Worm (Caenorhabditis elegans) whole organism, mixed stage, embryonic: Measurements from ENCODE around the gene tofu-7.

Experiments used
- elt-3 ChIP-seq: fragments of 150-350 bp; optimal IDR thresholded peaks from 2 replicates; lab custom pipeline; 2014; ENCODE audit warnings: missing biosample characterization, missing genetic modification characterization
- flh-1 ChIP-seq: fragments of 200-800 bp; sonication (Bioruptor generic); optimal IDR thresholded peaks from 2 replicates; lab custom pipeline; 2018; ENCODE audit warnings: mild to moderate bottlenecking, missing genetic modification characterization, moderate library complexity, missing compliant biosample characterization
- unc-62 ChIP-seq: fragments of 150-350 bp; optimal IDR thresholded peaks from 2 replicates; lab custom pipeline; 2014; ENCODE audit warnings: missing biosample characterization, missing genetic modification reagents, missing genetic modification characterization

DNA sequence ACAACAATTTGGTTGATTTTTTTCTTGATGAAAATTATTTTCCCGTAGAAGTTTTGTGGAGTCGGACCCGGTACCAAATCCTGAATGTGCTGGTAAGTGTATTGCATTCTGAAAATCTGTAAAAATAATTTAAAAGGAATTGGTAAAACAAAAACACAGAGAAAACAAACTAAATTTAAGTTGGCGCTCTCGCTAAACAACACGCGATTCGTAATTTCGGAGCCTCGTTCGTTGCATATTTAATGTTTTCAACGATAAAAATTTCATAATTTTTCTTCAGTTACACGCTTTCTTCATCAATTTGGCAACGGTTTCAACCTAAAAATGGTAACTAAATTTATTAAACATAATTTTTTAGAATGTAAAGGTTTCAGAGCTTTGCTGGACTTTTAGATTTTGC, 48.7 kb upstream of the tofu-7 start, which contains the start of the genes pot-1 and ggtb-1:
- no peak for TF ChIP-seq unc-62 (GFP tag; lab: Kevin White, UChicago)
- no peak for TF ChIP-seq flh-1
- TF ChIP-seq elt-3 (tag; lab: Kevin White, UChicago): no peak
